Worm (Caenorhabditis elegans): ENCODE data around the gene rbx-1.

The rbx-1 gene

ce11 chrV:9712418-9713173 lies 22.3 kb upstream of the rbx-1 start:
- no peak for TF ChIP-seq snpc-4 (tag; optimal IDR thresholded peaks at IDR 0.05)
- no peak for TF ChIP-seq sem-4 (tag; optimal IDR thresholded peaks at IDR 0.05)
- peak; percentile 80 for TF ChIP-seq fos-1 (tag; optimal IDR thresholded peaks at IDR 0.05)

- TF ChIP-seq lin-39 (tag; optimal IDR thresholded peaks at IDR 0.05) (no peak), fos-1 (tag; optimal IDR thresholded peaks at IDR 0.05) (peak; percentile 92), crh-2 (tag; optimal IDR thresholded peaks at IDR 0.05) (peak; percentile 21)
These were observed 20.9 kb upstream of the rbx-1 start for ce11 chrV:9711174-9711573.

DNA sequence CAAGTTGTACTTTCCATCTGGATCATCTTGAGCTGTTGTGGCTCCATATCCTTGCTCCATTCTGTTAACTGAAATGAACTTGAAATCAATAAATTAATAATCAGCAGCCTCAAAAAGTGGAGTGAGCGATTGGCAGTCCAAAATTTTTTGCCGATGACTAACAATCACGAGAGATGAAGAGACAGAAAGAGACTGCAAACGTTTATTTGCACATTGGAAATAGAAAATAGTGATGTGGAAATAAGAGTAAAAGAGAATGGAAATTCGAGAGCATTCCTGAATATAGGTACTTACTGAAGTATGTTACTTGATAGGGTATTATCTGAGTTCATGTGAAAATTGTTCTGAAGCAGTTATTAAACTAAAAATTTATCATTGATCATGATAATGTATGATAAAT lies 19.4 kb upstream of the rbx-1 start, which contains the start of gene tag-120:
Gene tag-120, minus strand, starts transcription at position 68 of the 400 bp plus-strand sequence.
- peak; percentile 83 for TF ChIP-seq fos-1 (tag; optimal IDR thresholded peaks at IDR 0.05)
- no peak for TF ChIP-seq nhr-25 (tag; optimal IDR thresholded peaks at IDR 0.05)

DNA sequence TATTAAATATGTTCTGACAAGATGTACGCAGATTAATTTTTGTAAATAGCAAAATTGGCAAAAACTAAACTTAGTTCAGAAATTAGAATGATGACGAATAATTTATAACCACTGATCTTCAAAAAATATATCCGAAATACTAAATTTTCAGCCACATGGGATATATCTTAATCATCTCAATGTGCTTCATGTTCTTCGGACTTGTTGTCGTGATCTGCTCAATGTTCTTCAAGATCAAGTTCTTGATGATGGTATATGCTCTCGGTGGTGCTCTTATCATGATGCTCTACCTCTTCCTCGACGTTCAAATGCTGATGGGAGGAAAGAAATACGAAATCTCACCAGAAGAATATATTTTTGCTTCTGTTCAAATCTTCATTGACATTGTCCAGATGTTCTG lies 16.3 kb upstream of the rbx-1 start:
- TF ChIP-seq unc-62 (GFP tag; optimal IDR thresholded peaks at IDR 0.05) = no peak
- no peak for TF ChIP-seq crh-2 (tag; optimal IDR thresholded peaks at IDR 0.05)
- no peak for TF ChIP-seq lin-39 (tag; optimal IDR thresholded peaks at IDR 0.05)
- no peak for TF ChIP-seq nhr-10 (tag; optimal IDR thresholded peaks at IDR 0.05)
- no peak for TF ChIP-seq lin-13 (GFP tag; optimal IDR thresholded peaks at IDR 0.05)
- TF ChIP-seq unc-55 (GFP tag; optimal IDR thresholded peaks at IDR 0.05) = no peak
- no peak for TF ChIP-seq ceh-16 (tag; optimal IDR thresholded peaks at IDR 0.05)
- no peak for TF ChIP-seq nhr-237 (tag; optimal IDR thresholded peaks at IDR 0.05)
- no peak for TF ChIP-seq C34F6.9 (tag; optimal IDR thresholded peaks at IDR 0.05)
- TF ChIP-seq lsy-2 (tag; optimal IDR thresholded peaks at IDR 0.05) = no peak
- no peak for TF ChIP-seq sma-9 (GFP tag; optimal IDR thresholded peaks at IDR 0.05)
- no peak for TF ChIP-seq sma-9 (tag; optimal IDR thresholded peaks at IDR 0.05)

ce11 chrV:9704399-9704798 lies 14.1 kb upstream of the rbx-1 start:
- TF ChIP-seq gmeb-1 (tag; optimal IDR thresholded peaks at IDR 0.05) (no peak), F13H6.1 (tag; optimal IDR thresholded peaks at IDR 0.05) (peak; percentile 52), ama-1 (optimal IDR thresholded peaks at IDR 0.05) (no peak), mdl-1 (tag; optimal IDR thresholded peaks at IDR 0.05) (peak in 1 of 2 experiments; percentile 22), unc-62 (GFP tag; optimal IDR thresholded peaks at IDR 0.05) (no peak), sma-9 (GFP tag; optimal IDR thresholded peaks at IDR 0.05) (peak; percentile 32), sma-9 (tag; optimal IDR thresholded peaks at IDR 0.05) (no peak), R02D3.7 (tag; optimal IDR thresholded peaks at IDR 0.05) (no peak), skn-1 (tag; optimal IDR thresholded peaks at IDR 0.05) (no peak), alr-1 (tag; optimal IDR thresholded peaks at IDR 0.05) (no peak), nhr-77 (tag; optimal IDR thresholded peaks at IDR 0.05) (no peak), fos-1 (tag; optimal IDR thresholded peaks at IDR 0.05) (peak; percentile 41), lin-11 (tag; optimal IDR thresholded peaks at IDR 0.05) (peak; percentile 20), sem-4 (tag; optimal IDR thresholded peaks at IDR 0.05) (peak; percentile 55), unc-55 (GFP tag; optimal IDR thresholded peaks at IDR 0.05) (peak; percentile 90), nhr-129 (tag; optimal IDR thresholded peaks at IDR 0.05) (peak; percentile 83), crh-2 (tag; optimal IDR thresholded peaks at IDR 0.05) (peak; percentile 58), blmp-1 (tag; optimal IDR thresholded peaks at IDR 0.05; ENCODE audit: insufficient read depth) (peak; percentile 57), nhr-12 (tag; optimal IDR thresholded peaks at IDR 0.05) (no peak), nhr-25 (tag; optimal IDR thresholded peaks at IDR 0.05) (peak; percentile 42), C34F6.9 (tag; optimal IDR thresholded peaks at IDR 0.05) (peak; percentile 74), ceh-82 (tag; optimal IDR thresholded peaks at IDR 0.05) (no peak), lsy-2 (tag; optimal IDR thresholded peaks at IDR 0.05) (peak in 1 of 2 experiments; percentile 55), lin-13 (GFP tag; optimal IDR thresholded peaks at IDR 0.05) (peak; percentile 18), zag-1 (tag; optimal IDR thresholded peaks at IDR 0.05) (peak; percentile 79), ztf-11 (tag; optimal IDR thresholded peaks at IDR 0.05) (no peak)

DNA sequence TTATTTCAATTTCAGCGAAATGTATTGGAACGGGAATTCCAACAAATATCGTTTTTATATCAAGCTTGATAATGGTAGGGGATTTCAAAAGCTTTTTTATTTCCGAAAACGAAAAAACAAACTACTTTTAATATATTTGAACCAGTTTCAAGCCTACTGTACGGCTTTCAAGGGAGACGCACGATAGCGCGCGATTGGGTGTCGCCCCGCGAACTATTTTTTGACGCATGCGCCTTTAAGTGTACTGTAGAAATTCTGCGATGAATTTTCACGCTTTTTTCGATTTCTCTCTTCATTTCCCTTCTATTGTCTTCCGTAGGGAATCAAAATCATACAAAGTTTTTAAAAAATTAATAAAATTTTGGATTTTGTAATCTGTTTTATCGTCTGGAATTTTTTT lies 13.2 kb upstream of the rbx-1 start:
- TF ChIP-seq dmd-4 (tag; optimal IDR thresholded peaks at IDR 0.05) = no peak
- TF ChIP-seq nhr-12 (tag; optimal IDR thresholded peaks at IDR 0.05) = no peak
- no peak for TF ChIP-seq gmeb-1 (tag; optimal IDR thresholded peaks at IDR 0.05)
- TF ChIP-seq alr-1 (tag; optimal IDR thresholded peaks at IDR 0.05) = no peak
- no peak for TF ChIP-seq mab-5 (tag; optimal IDR thresholded peaks at IDR 0.05)
- no peak for TF ChIP-seq ztf-4 (tag; optimal IDR thresholded peaks at IDR 0.05)
- no peak for TF ChIP-seq skn-1 (tag; optimal IDR thresholded peaks at IDR 0.05)
- TF ChIP-seq nhr-21 (tag; optimal IDR thresholded peaks at IDR 0.05) = no peak
